Worm (Caenorhabditis elegans): Measurements from ENCODE around the gene nekl-3.

nekl-3 gene

DNA sequence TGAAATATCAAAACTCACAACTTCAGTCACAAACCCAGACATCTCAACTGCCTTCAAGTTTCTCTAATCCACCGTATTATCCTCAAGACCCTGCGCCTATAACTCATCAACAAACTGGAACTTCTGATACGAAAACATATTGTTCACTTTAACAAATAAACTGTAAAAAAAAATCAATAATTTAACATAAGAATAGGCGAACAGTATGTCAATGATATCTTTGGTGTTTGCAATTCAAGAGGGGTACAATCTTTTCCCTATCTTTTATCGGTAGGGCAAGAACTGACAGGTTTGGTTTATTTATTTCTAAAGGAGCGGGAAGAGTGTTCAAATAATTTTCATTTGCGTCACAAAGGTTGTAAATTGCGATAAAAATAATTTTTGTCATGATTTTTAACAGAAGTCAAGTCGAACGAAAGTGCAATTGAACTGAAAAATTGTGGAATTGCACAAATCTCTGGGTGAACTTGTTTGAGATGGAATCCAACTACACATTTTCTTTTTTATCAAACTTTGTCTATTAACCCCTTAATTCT, 28.3 kb downstream of the nekl-3 start (continued):
- TF ChIP-seq nhr-6 (tag; optimal IDR thresholded peaks at IDR 0.05) (peak; percentile 97), pqm-1 (tag; optimal IDR thresholded peaks at IDR 0.05) (peak; percentile 65), F10B5.3 (tag; optimal IDR thresholded peaks at IDR 0.05) (peak; percentile 95), spr-3 (GFP tag; optimal IDR thresholded peaks at IDR 0.05) (peak; percentile 91), set-16 (GFP tag; IDR thresholded peaks at IDR 0.05) (no peak), lin-29 (GFP tag; IDR thresholded peaks at IDR 0.05) (peak; percentile 94), zip-11 (GFP tag; IDR thresholded peaks at IDR 0.05) (no peak), nhr-25 (tag; optimal IDR thresholded peaks at IDR 0.05; ENCODE audit: borderline replicate concordance, insufficient read depth) (peak; percentile 84), F37D6.2 (tag; optimal IDR thresholded peaks at IDR 0.05) (peak; percentile 98), snpc-1.2 (GFP tag; IDR thresholded peaks at IDR 0.05) (no peak), mep-1 (tag; optimal IDR thresholded peaks at IDR 0.05) (peak; percentile 100), nhr-48 (tag; optimal IDR thresholded peaks at IDR 0.05) (peak; percentile 97), dmd-9 (GFP tag; IDR thresholded peaks at IDR 0.05) (peak; percentile 64; the same call in 1 of the 2 replicates), Y75B8A.6 (GFP tag; IDR thresholded peaks at IDR 0.05) (no peak), lim-7 (GFP tag; IDR thresholded peaks at IDR 0.05) (no peak), nhr-42 (GFP tag; IDR thresholded peaks at IDR 0.05) (peak; percentile 97), cey-2 (tag; optimal IDR thresholded peaks at IDR 0.05; ENCODE audit: borderline replicate concordance, insufficient read depth) (peak; percentile 86), dpl-1 (GFP tag; optimal IDR thresholded peaks at IDR 0.05) (peak; percentile 66), zfp-3 (GFP tag; conservative IDR thresholded peaks at IDR 0.05) (peak; percentile 95), daf-8 (GFP tag; IDR thresholded peaks at IDR 0.05) (peak; percentile 57; the same call in 1 of the 2 replicates), F26F4.8 (GFP tag; conservative IDR thresholded peaks at IDR 0.05) (no peak), zfp-2 (tag; optimal IDR thresholded peaks at IDR 0.05) (peak; percentile 76), rbr-2 (tag; optimal IDR thresholded peaks at IDR 0.05) (peak; percentile 99)

DNA sequence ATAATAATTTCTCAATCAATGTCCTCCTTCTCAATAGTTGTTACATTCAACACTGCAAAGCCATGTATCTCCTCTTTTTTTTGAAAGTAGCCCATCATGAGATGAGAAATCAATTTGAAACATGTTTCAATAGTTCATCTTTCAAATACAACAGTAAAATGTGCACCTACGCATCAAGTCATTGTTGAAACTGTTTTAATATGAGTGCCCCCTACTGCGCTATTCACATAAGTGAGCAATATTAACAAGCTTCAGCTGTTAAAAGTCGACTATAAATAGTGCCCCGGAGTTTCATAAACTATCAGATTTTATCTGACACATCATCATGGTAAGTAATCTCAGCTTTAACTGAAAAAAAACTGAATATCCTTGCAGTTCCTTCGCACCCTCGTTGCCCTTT, 30.8 kb downstream of the nekl-3 start, which contains the start of the genes nspc-15 and F19H6.6:
Gene nspc-15, plus strand, starts transcription at position 301 of the 400 bp plus-strand sequence.
Gene F19H6.6, plus strand, starts transcription at position 384 of the 400 bp plus-strand sequence.
- no peak for TF ChIP-seq nhr-77 (tag; optimal IDR thresholded peaks at IDR 0.05)
- no peak for TF ChIP-seq nhr-237 (tag; optimal IDR thresholded peaks at IDR 0.05)
- TF ChIP-seq cey-2 (tag; optimal IDR thresholded peaks at IDR 0.05; ENCODE audit: borderline replicate concordance, insufficient read depth) = no peak
- TF ChIP-seq T26A8.4 (GFP tag; IDR thresholded peaks at IDR 0.05) = no peak
- no peak for TF ChIP-seq nhr-102 (tag; optimal IDR thresholded peaks at IDR 0.05)
- TF ChIP-seq saeg-2 (GFP tag; IDR thresholded peaks at IDR 0.05) = no peak
- TF ChIP-seq nhr-42 (GFP tag; IDR thresholded peaks at IDR 0.05) = no peak
- TF ChIP-seq madf-5 (GFP tag; IDR thresholded peaks at IDR 0.05) = no peak
- no peak for TF ChIP-seq unc-39 (tag; optimal IDR thresholded peaks at IDR 0.05)
- TF ChIP-seq F49E8.2 (tag; optimal IDR thresholded peaks at IDR 0.05; ENCODE audit: borderline replicate concordance) = no peak
- TF ChIP-seq zfp-3 (GFP tag; conservative IDR thresholded peaks at IDR 0.05) = no peak
- no peak for TF ChIP-seq mdt-29 (GFP tag; IDR thresholded peaks at IDR 0.05)
- no peak for TF ChIP-seq daf-19 (GFP tag; conservative IDR thresholded peaks at IDR 0.05)
- TF ChIP-seq unc-62 (GFP tag; optimal IDR thresholded peaks at IDR 0.05 in 1 of 2) = no peak
- TF ChIP-seq unc-62 (tag; optimal IDR thresholded peaks at IDR 0.05) = no peak
- TF ChIP-seq ceh-20 (GFP tag; IDR thresholded peaks at IDR 0.05) = no peak
- TF ChIP-seq lin-38 (GFP tag; IDR thresholded peaks at IDR 0.05) = no peak
- no peak for TF ChIP-seq ama-1 (optimal IDR thresholded peaks at IDR 0.05)
- no peak for TF ChIP-seq mxl-3 (GFP tag; optimal IDR thresholded peaks at IDR 0.05)

DNA sequence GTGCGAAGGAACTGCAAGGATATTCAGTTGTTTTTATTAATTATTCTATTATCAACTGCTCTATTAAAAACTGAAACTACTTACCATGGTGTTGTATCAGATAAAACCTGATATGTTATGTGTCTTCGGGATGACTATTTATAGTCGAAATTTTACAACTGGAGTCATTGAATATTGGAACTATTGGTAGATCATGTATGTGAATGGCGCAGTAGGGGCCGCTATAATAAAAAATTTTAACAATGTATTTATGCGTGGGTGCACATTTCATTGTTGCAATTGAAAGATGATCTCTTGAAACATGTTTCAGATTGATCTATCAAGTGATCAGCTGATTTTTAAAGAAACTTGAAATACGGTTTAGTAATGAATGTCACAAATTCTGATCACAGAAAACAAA, 32.3 kb downstream of the nekl-3 start, which contains the start of gene nspc-14:
Gene nspc-14, minus strand, starts transcription at position 101 of the 400 bp plus-strand sequence.
- no peak for TF ChIP-seq ceh-62 (tag; optimal IDR thresholded peaks at IDR 0.05)
- TF ChIP-seq aly-2 (tag; optimal IDR thresholded peaks at IDR 0.05) = no peak
- no peak for TF ChIP-seq zfp-2 (tag; optimal IDR thresholded peaks at IDR 0.05)
- TF ChIP-seq F10B5.3 (tag; optimal IDR thresholded peaks at IDR 0.05) = no peak
- TF ChIP-seq pha-4 (GFP tag; IDR thresholded peaks at IDR 0.05) = no peak
- TF ChIP-seq pha-4 (tag; optimal IDR thresholded peaks at IDR 0.05) = no peak

Data from whole organism, L4 larva.